Fruit fly (Drosophila melanogaster): Measurements from ENCODE around the gene Gmppb.

Gmppb gene

dm6 chr3R:4811124-4811935 is at the start of gene Gmppb:
Gene Gmppb (plus strand): TSS chr3R:4811444.
- TF ChIP-seq cnc (optimal IDR thresholded peaks at IDR 0.05) (no peak), Clk (GFP tag; optimal IDR thresholded peaks at IDR 0.05) (no peak), pad (GFP tag; optimal IDR thresholded peaks at IDR 0.05) (no peak), CG12768 (GFP tag; optimal IDR thresholded peaks at IDR 0.05) (no peak)

dm6 chr3R:4768711-4769239 is 42.5 kb upstream of the Gmppb start:
- TF ChIP-seq CG11617 (GFP tag; optimal IDR thresholded peaks at IDR 0.05): no peak
- TF ChIP-seq ovo (GFP tag; optimal IDR thresholded peaks at IDR 0.05): no peak
- TF ChIP-seq tj (GFP tag; optimal IDR thresholded peaks at IDR 0.05): no peak
- TF ChIP-seq CG14711 (tag; optimal IDR thresholded peaks at IDR 0.05): no peak
- no peak for TF ChIP-seq cnc (optimal IDR thresholded peaks at IDR 0.05)
- TF ChIP-seq Crg-1 (GFP tag; optimal IDR thresholded peaks at IDR 0.05): no peak
- TF ChIP-seq pad (GFP tag; optimal IDR thresholded peaks at IDR 0.05): no peak
- TF ChIP-seq Mnt (GFP tag; optimal IDR thresholded peaks at IDR 0.05): no peak
- TF ChIP-seq Clk (GFP tag; optimal IDR thresholded peaks at IDR 0.05): no peak
- no peak for TF ChIP-seq CG12768 (GFP tag; optimal IDR thresholded peaks at IDR 0.05)
- TF ChIP-seq bab1 (GFP tag; optimal IDR thresholded peaks at IDR 0.05): no peak

dm6 chr3R:4771319-4771718 is 39.9 kb upstream of the Gmppb start:
- TF ChIP-seq tj (GFP tag; optimal IDR thresholded peaks at IDR 0.05): peak; percentile 78
- TF ChIP-seq CG33017 (tag; optimal IDR thresholded peaks at IDR 0.05): no peak

dm6 chr3R:4773097-4773496 is 38.1 kb upstream of the Gmppb start, which contains the start of gene CG44098:
Gene CG44098 (minus strand): TSS chr3R:4773197.
- TF ChIP-seq Hr96 (GFP tag; optimal IDR thresholded peaks at IDR 0.05): no peak
- no peak for TF ChIP-seq CG12768 (GFP tag; optimal IDR thresholded peaks at IDR 0.05)
- TF ChIP-seq CG7101 (tag; optimal IDR thresholded peaks at IDR 0.05): no peak
- no peak for TF ChIP-seq pad (GFP tag; optimal IDR thresholded peaks at IDR 0.05)
- no peak for TF ChIP-seq kay (GFP tag; ENCODE audit: borderline replicate concordance)
- TF ChIP-seq toe (GFP tag; optimal IDR thresholded peaks at IDR 0.05): no peak
- TF ChIP-seq cnc (optimal IDR thresholded peaks at IDR 0.05): no peak
- TF ChIP-seq CG14711 (tag; optimal IDR thresholded peaks at IDR 0.05): no peak
- TF ChIP-seq CG5204 (GFP tag; optimal IDR thresholded peaks at IDR 0.05): no peak
- no peak for TF ChIP-seq CG7045 (GFP tag; optimal IDR thresholded peaks at IDR 0.05)
- TF ChIP-seq Mnt (GFP tag; optimal IDR thresholded peaks at IDR 0.05): no peak
- no peak for TF ChIP-seq bab1 (GFP tag; optimal IDR thresholded peaks at IDR 0.05)
- no peak for TF ChIP-seq ovo (GFP tag; optimal IDR thresholded peaks at IDR 0.05)
- no peak for TF ChIP-seq cic (GFP tag; optimal IDR thresholded peaks at IDR 0.05)
- no peak for TF ChIP-seq Clk (GFP tag; optimal IDR thresholded peaks at IDR 0.05)
- TF ChIP-seq CG33017 (tag; optimal IDR thresholded peaks at IDR 0.05): no peak
- TF ChIP-seq CG11617 (GFP tag; optimal IDR thresholded peaks at IDR 0.05): no peak
- TF ChIP-seq tj (GFP tag; optimal IDR thresholded peaks at IDR 0.05): no peak
- TF ChIP-seq Crg-1 (GFP tag; optimal IDR thresholded peaks at IDR 0.05): no peak

dm6 chr3R:4774953-4775352 is 36.3 kb upstream of the Gmppb start, which contains the start of gene CG44088:
Gene CG44088 (minus strand): TSS chr3R:4775053.
- TF ChIP-seq kay (GFP tag; ENCODE audit: borderline replicate concordance) (peak; percentile 51), CG1620 (GFP tag; optimal IDR thresholded peaks at IDR 0.05) (no peak)

- TF ChIP-seq CG33017 (tag; optimal IDR thresholded peaks at IDR 0.05) (no peak), cnc (optimal IDR thresholded peaks at IDR 0.05) (no peak), bab1 (GFP tag; optimal IDR thresholded peaks at IDR 0.05) (peak; percentile 49), CG7045 (GFP tag; optimal IDR thresholded peaks at IDR 0.05) (no peak), CG12768 (GFP tag; optimal IDR thresholded peaks at IDR 0.05) (no peak), pad (GFP tag; optimal IDR thresholded peaks at IDR 0.05) (no peak), kay (GFP tag; ENCODE audit: borderline replicate concordance) (peak; percentile 48)
Observed at dm6 chr3R:4775371-4775770, 35.9 kb upstream of the Gmppb start.

dm6 chr3R:4780262-4780661 is 31.0 kb upstream of the Gmppb start, which contains the start of gene CG14655:
Gene CG14655 (minus strand): TSS chr3R:4780302.
- TF ChIP-seq ovo (GFP tag; optimal IDR thresholded peaks at IDR 0.05) (no peak), kay (GFP tag; ENCODE audit: borderline replicate concordance) (no peak), Crg-1 (GFP tag; optimal IDR thresholded peaks at IDR 0.05) (no peak), tj (GFP tag; optimal IDR thresholded peaks at IDR 0.05) (no peak), toe (GFP tag; optimal IDR thresholded peaks at IDR 0.05) (no peak), CG14711 (tag; optimal IDR thresholded peaks at IDR 0.05) (no peak), CG5204 (GFP tag; optimal IDR thresholded peaks at IDR 0.05) (no peak), CG33017 (tag; optimal IDR thresholded peaks at IDR 0.05) (no peak), Hr96 (GFP tag; optimal IDR thresholded peaks at IDR 0.05) (no peak), bab1 (GFP tag; optimal IDR thresholded peaks at IDR 0.05) (no peak), CG7045 (GFP tag; optimal IDR thresholded peaks at IDR 0.05) (no peak)
